Worm (Caenorhabditis elegans): Measurements from ENCODE around the gene C06H5.13.
"Not testable (repeated sequence)": the region's sequence is repeated elsewhere in the genome, so short reads cannot be mapped to it uniquely, and the experiment has no call there.

The C06H5.13 gene

ce11 chrV:17897646-17898045 lies at the start of gene C06H5.13:
Gene C06H5.13 (minus strand): TSS chrV:17897746.
- not testable (repeated sequence) for TF ChIP-seq ceh-88 (GFP tag; IDR thresholded peaks at IDR 0.05); sox-4 (tag; optimal IDR thresholded peaks at IDR 0.05); lsy-2 (tag; optimal IDR thresholded peaks at IDR 0.05)

ce11 chrV:17947266-17947665 lies 49.7 kb upstream of the C06H5.13 start:
- TF ChIP-seq nhr-77 (tag; optimal IDR thresholded peaks at IDR 0.05) (no peak), elt-2 (tag; optimal IDR thresholded peaks at IDR 0.05) (no peak), efl-1 (optimal IDR thresholded peaks at IDR 0.05) (no peak), efl-1 (GFP tag; optimal IDR thresholded peaks at IDR 0.05 in 1 of 2) (peak in 1 of 2 experiments; percentile 57), zag-1 (tag; optimal IDR thresholded peaks at IDR 0.05) (no peak), lir-3 (tag; optimal IDR thresholded peaks at IDR 0.05; ENCODE audit: poor library complexity) (no peak), grh-1 (GFP tag; IDR thresholded peaks at IDR 0.05) (no peak)

- TF ChIP-seq aly-2 (tag; optimal IDR thresholded peaks at IDR 0.05) = no peak
- no peak for TF ChIP-seq sup-37 (GFP tag; optimal IDR thresholded peaks at IDR 0.05)
- TF ChIP-seq zip-4 (GFP tag; optimal IDR thresholded peaks at IDR 0.05) = no peak
- TF ChIP-seq lin-35 (GFP tag; optimal IDR thresholded peaks at IDR 0.05) = no peak
- no peak for TF ChIP-seq irx-1 (tag; optimal IDR thresholded peaks at IDR 0.05)
These were observed 47.9 kb upstream of the C06H5.13 start for ce11 chrV:17945460-17945859.

ce11 chrV:17944849-17945452 lies 47.4 kb upstream of the C06H5.13 start:
- TF ChIP-seq nhr-71 (tag; optimal IDR thresholded peaks at IDR 0.05) (no peak), efl-1 (optimal IDR thresholded peaks at IDR 0.05) (no peak), efl-1 (GFP tag; optimal IDR thresholded peaks at IDR 0.05 in 1 of 2) (peak in 1 of 2 experiments; percentile 55)

- TF ChIP-seq F16B12.6 (tag; optimal IDR thresholded peaks at IDR 0.05) (no peak), nhr-85 (tag) (peak; percentile 35)
These were observed 46.4 kb upstream of the C06H5.13 start for ce11 chrV:17943877-17944472.

- TF ChIP-seq nhr-47 (tag; optimal IDR thresholded peaks at IDR 0.05) (no peak), mep-1 (tag; optimal IDR thresholded peaks at IDR 0.05) (no peak), pag-3 (tag; optimal IDR thresholded peaks at IDR 0.05; ENCODE audit: borderline replicate concordance, insufficient read depth) (no peak), egl-27 (tag; optimal IDR thresholded peaks at IDR 0.05) (no peak), hpl-2 (GFP tag; optimal IDR thresholded peaks at IDR 0.05) (no peak), ceh-63 (GFP tag; optimal IDR thresholded peaks at IDR 0.05) (no peak), nhr-12 (tag; optimal IDR thresholded peaks at IDR 0.05) (no peak), efl-1 (optimal IDR thresholded peaks at IDR 0.05) (no peak), efl-1 (GFP tag; optimal IDR thresholded peaks at IDR 0.05 in 1 of 2) (no peak), lin-13 (GFP tag; optimal IDR thresholded peaks at IDR 0.05) (no peak), Y116A8C.19 (tag; optimal IDR thresholded peaks at IDR 0.05; ENCODE audit: borderline replicate concordance) (no peak), swsn-7 (tag; optimal IDR thresholded peaks at IDR 0.05) (no peak), ets-5 (GFP tag; IDR thresholded peaks at IDR 0.05) (no peak)
These were observed 41.4 kb upstream of the C06H5.13 start for ce11 chrV:17938978-17939377.

ce11 chrV:17935857-17936256 lies 38.3 kb upstream of the C06H5.13 start:
- no peak for TF ChIP-seq grh-1 (GFP tag; IDR thresholded peaks at IDR 0.05)
- TF ChIP-seq efl-1 (optimal IDR thresholded peaks at IDR 0.05) = no peak
- TF ChIP-seq efl-1 (GFP tag; optimal IDR thresholded peaks at IDR 0.05 in 1 of 2) = peak in 1 of 2 experiments; percentile 86
- no peak for TF ChIP-seq C16A3.4 (tag; optimal IDR thresholded peaks at IDR 0.05)
- no peak for TF ChIP-seq lin-35 (GFP tag; optimal IDR thresholded peaks at IDR 0.05)
- no peak for TF ChIP-seq mep-1 (tag; optimal IDR thresholded peaks at IDR 0.05)

All from whole organism, L1 larva.